Worm (Caenorhabditis elegans) whole organism, L4 larva: ENCODE measurements around the gene cee-1.

ENCODE experiments used
- T26A8.4 ChIP-seq: fragments of 200-800 bp; sonication (Bioruptor generic); IDR thresholded peaks from 2 replicates; pipeline ENCODE4 v1.3.6; 2022; ENCODE audit warnings: missing genetic modification characterization, missing compliant biosample characterization
- aly-2 ChIP-seq: sonication (generic microtip); optimal IDR thresholded peaks from 2 replicates; lab custom pipeline; 2018; ENCODE audit warnings: missing biosample characterization, missing genetic modification characterization
- ama-1 ChIP-seq: fragments of 150-350 bp; optimal IDR thresholded peaks from 2 replicates; lab custom pipeline; 2014; ENCODE audit warnings: inconsistent platforms, mixed read lengths
- hlh-30 ChIP-seq: sonication (generic microtip); optimal IDR thresholded peaks from 2 replicates; lab custom pipeline; 2017; ENCODE audit warnings: antibody characterized with exemption, mild to moderate bottlenecking, missing genetic modification characterization, missing compliant biosample characterization; ENCODE audit not compliant: insufficient read depth
- lim-7 ChIP-seq: fragments of 200-800 bp; sonication (Bioruptor generic); IDR thresholded peaks from 2 replicates; pipeline ENCODE4 v1.3.6; 2022; ENCODE audit warnings: missing genetic modification characterization, missing compliant biosample characterization
- lin-13 ChIP-seq: fragments of 150-350 bp; optimal IDR thresholded peaks from 2 replicates; lab custom pipeline; 2014; ENCODE audit warnings: missing biosample characterization, missing genetic modification reagents, missing genetic modification characterization
- nhr-11 ChIP-seq: fragments of 150-350 bp; optimal IDR thresholded peaks from 2 replicates; lab custom pipeline; 2014; ENCODE audit warnings: missing biosample characterization, missing genetic modification characterization
- nhr-76 ChIP-seq: fragments of 150-350 bp; optimal IDR thresholded peaks from 2 replicates; lab custom pipeline; 2014; ENCODE audit warnings: missing biosample characterization, missing genetic modification characterization
- skn-1 ChIP-seq: fragments of 150-350 bp; optimal IDR thresholded peaks from 2 replicates; lab custom pipeline; 2014; ENCODE audit warnings: missing biosample characterization, missing genetic modification characterization
- snpc-4 ChIP-seq: fragments of 150-350 bp; optimal IDR thresholded peaks from 2 replicates; lab custom pipeline; 2014; ENCODE audit warnings: missing biosample characterization, missing genetic modification characterization
- unc-62 ChIP-seq, 3 experiments: fragments of 150-350 bp in 1 of 3; sonication (generic microtip); optimal IDR thresholded peaks in 2 of 3; peaks in 1 of 3; 1 replicate in 1 of 3; 2 replicates in 2 of 3; lab custom pipeline; 2014 to 2017; ENCODE audit warnings: missing biosample characterization in 3 of 3, missing genetic modification characterization in 3 of 3, missing genetic modification reagents in 3 of 3, missing genotype in 1 of 3
- zip-11 ChIP-seq: fragments of 200-800 bp; sonication (Bioruptor generic); IDR thresholded peaks from 2 replicates; pipeline ENCODE4 v1.3.6; 2022; ENCODE audit warnings: missing genetic modification characterization, missing compliant biosample characterization
- ztf-7 ChIP-seq: fragments of 150-350 bp; optimal IDR thresholded peaks from 2 replicates; lab custom pipeline; 2014; ENCODE audit warnings: missing biosample characterization, missing genetic modification characterization

DNA sequence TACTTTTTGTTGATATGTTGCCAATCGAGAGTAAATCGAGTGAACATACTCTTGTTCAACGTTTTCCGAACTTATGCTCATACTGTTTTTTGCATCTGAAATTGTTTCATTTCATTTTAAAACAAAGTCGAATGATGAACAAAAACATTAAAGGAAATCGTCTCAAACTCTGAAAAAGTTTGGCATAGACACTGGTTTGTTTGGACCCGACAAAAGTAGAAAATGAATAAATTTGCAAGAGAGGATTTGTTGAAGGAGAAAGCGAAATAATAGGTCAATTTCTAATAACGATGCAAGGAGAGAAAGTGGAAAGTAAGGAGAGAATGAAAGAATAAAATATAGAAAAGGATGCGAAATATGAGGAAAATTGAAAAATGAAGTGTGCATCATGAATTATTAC lies 37.8 kb upstream of the cee-1 start, which contains the start of gene C35D10.12:
- TF ChIP-seq hlh-30 (no peak), skn-1 (tag; lab: Kevin White, UChicago) (no peak), nhr-76 (no peak), ztf-7 (tag; lab: Kevin White, UChicago) (no peak), ama-1 (lab: Kevin White, UChicago) (no peak), lin-13 (GFP tag; lab: Kevin White, UChicago) (no peak), nhr-11 (tag; lab: Kevin White, UChicago) (no peak), zip-11 (GFP tag; lab: Robert Waterston, UW) (no peak), unc-62 (GFP tag; optimal IDR thresholded peaks at IDR 0.05 in 1 of 2; lab: Kevin White, UChicago) (no peak), unc-62 (tag; optimal IDR thresholded peaks at IDR 0.05; lab: Kevin White, UChicago) (no peak), aly-2 (tag; lab: Kevin White, UChicago) (no peak), T26A8.4 (GFP tag; lab: Robert Waterston, UW) (no peak), snpc-4 (tag; lab: Kevin White, UChicago) (no peak), lim-7 (GFP tag; lab: Robert Waterston, UW) (no peak)
